Worm (Caenorhabditis elegans) whole organism, L4 larva: Measurements from ENCODE around the gene E02H4.2.
A peak's percentile ranks its signal among the peaks of the same experiment; 100 is the strongest.

ENCODE experiments used
- R02D3.7 ChIP-seq: fragments of 150-350 bp; sonication (generic microtip); optimal IDR thresholded peaks from 3 replicates; lab custom pipeline; 2014; ENCODE audit warnings: missing biosample characterization, missing genetic modification characterization
- T20F7.1 ChIP-seq: fragments of 200-800 bp; sonication (Bioruptor generic); optimal IDR thresholded peaks from 2 replicates; lab custom pipeline; 2018; ENCODE audit warnings: mild to moderate bottlenecking, missing genetic modification characterization, missing compliant biosample characterization
- aha-1 ChIP-seq: fragments of 150-350 bp; peaks from one replicate; lab custom pipeline; 2014; ENCODE audit warnings: missing biosample characterization, missing genetic modification characterization
- arid-1 ChIP-seq: fragments of 200-800 bp; sonication (Bioruptor generic); conservative IDR thresholded peaks from 2 replicates; pipeline ENCODE4 v1.3.6; 2022; ENCODE audit warnings: missing genetic modification reagents, missing genetic modification characterization, missing compliant biosample characterization
- ceh-28 ChIP-seq: fragments of 150-350 bp; optimal IDR thresholded peaks from 2 replicates; lab custom pipeline; 2014; ENCODE audit warnings: missing biosample characterization, missing genetic modification reagents, missing genetic modification characterization
- ceh-82 ChIP-seq: sonication (generic microtip); optimal IDR thresholded peaks from 2 replicates; lab custom pipeline; 2017; ENCODE audit warnings: missing biosample characterization, missing genetic modification characterization
- ces-1 ChIP-seq: fragments of 150-350 bp; sonication (generic microtip); optimal IDR thresholded peaks from 4 replicates; lab custom pipeline; 2014; ENCODE audit warnings: missing biosample characterization, missing genetic modification reagents, missing genetic modification characterization
- cey-2 ChIP-seq: sonication (generic microtip); optimal IDR thresholded peaks from 3 replicates; lab custom pipeline; 2017; ENCODE audit warnings: missing genetic modification characterization, mild to moderate bottlenecking, missing compliant biosample characterization, antibody characterized with exemption, borderline replicate concordance; ENCODE audit not compliant: insufficient read depth
- daf-16 ChIP-seq, 3 experiments: sonication (generic microtip); optimal IDR thresholded peaks; 2 replicates each; lab custom pipeline; 2016 to 2017; ENCODE audit warnings: missing genetic modification characterization in 3 of 3, missing genetic modification reagents in 3 of 3, mild to moderate bottlenecking in 2 of 3, missing compliant biosample characterization in 2 of 3, missing biosample characterization in 1 of 3, moderate library complexity in 1 of 3
- dmd-6 ChIP-seq: fragments of 200-800 bp; sonication (Bioruptor generic); IDR thresholded peaks from 2 replicates; pipeline ENCODE4 v1.3.6; 2022; ENCODE audit warnings: missing genetic modification reagents, missing genetic modification characterization, missing compliant biosample characterization
- dpl-1 ChIP-seq: fragments of 150-350 bp; optimal IDR thresholded peaks from 2 replicates; lab custom pipeline; 2014; ENCODE audit warnings: missing biosample characterization, missing genetic modification reagents, missing genetic modification characterization
- duxl-1 ChIP-seq: sonication (generic microtip); optimal IDR thresholded peaks from 2 replicates; lab custom pipeline; 2016; ENCODE audit warnings: mild to moderate bottlenecking, missing genetic modification characterization, moderate library complexity, missing compliant biosample characterization; ENCODE audit not compliant: poor library complexity
- dve-1 ChIP-seq: sonication (generic microtip); optimal IDR thresholded peaks from 2 replicates; lab custom pipeline; 2017; ENCODE audit warnings: antibody characterized with exemption, mild to moderate bottlenecking, missing genetic modification characterization, missing compliant biosample characterization; ENCODE audit not compliant: insufficient read depth
- egl-43 ChIP-seq: fragments of 200-800 bp; sonication (Bioruptor generic); IDR thresholded peaks from 2 replicates; pipeline ENCODE4 v1.3.6; 2022; ENCODE audit warnings: missing genetic modification reagents, missing genetic modification characterization, missing compliant biosample characterization
- fkh-10 ChIP-seq: fragments of 150-350 bp; optimal IDR thresholded peaks from 2 replicates; lab custom pipeline; 2014; ENCODE audit warnings: missing biosample characterization, missing genetic modification reagents, missing genetic modification characterization
- gei-8 ChIP-seq: fragments of 200-800 bp; sonication (Bioruptor generic); optimal IDR thresholded peaks from 2 replicates; lab custom pipeline; 2018; ENCODE audit warnings: mild to moderate bottlenecking, missing genetic modification characterization, missing compliant biosample characterization
- hif-1 ChIP-seq, 2 experiments: sonication (generic microtip); optimal IDR thresholded peaks; 2 replicates each; lab custom pipeline; 2016 to 2017; ENCODE audit warnings: missing compliant biosample characterization in 2 of 2, missing genetic modification characterization in 2 of 2, missing genetic modification reagents in 2 of 2, missing genotype in 2 of 2, mild to moderate bottlenecking in 1 of 2
- hlh-11 ChIP-seq: fragments of 200-800 bp; sonication (Bioruptor generic); optimal IDR thresholded peaks from 2 replicates; lab custom pipeline; 2018; ENCODE audit warnings: mild to moderate bottlenecking, missing genetic modification characterization, missing compliant biosample characterization
- hlh-30 ChIP-seq: sonication (generic microtip); optimal IDR thresholded peaks from 2 replicates; lab custom pipeline; 2017; ENCODE audit warnings: antibody characterized with exemption, mild to moderate bottlenecking, missing genetic modification characterization, missing compliant biosample characterization; ENCODE audit not compliant: insufficient read depth
- hmg-1.1 ChIP-seq: fragments of 200-800 bp; sonication (Bioruptor generic); IDR thresholded peaks from 2 replicates; pipeline ENCODE4 v1.3.6; 2022; ENCODE audit warnings: missing genetic modification reagents, missing genetic modification characterization, missing compliant biosample characterization
- lin-13 ChIP-seq: fragments of 150-350 bp; optimal IDR thresholded peaks from 2 replicates; lab custom pipeline; 2014; ENCODE audit warnings: missing biosample characterization, missing genetic modification reagents, missing genetic modification characterization
- lin-15B ChIP-seq: fragments of 150-350 bp; sonication (generic microtip); optimal IDR thresholded peaks from 3 replicates; lab custom pipeline; 2014; ENCODE audit warnings: missing biosample characterization, missing genetic modification characterization
- lir-3 ChIP-seq: sonication (generic microtip); optimal IDR thresholded peaks from 2 replicates; lab custom pipeline; 2016; ENCODE audit warnings: mild to moderate bottlenecking, missing genetic modification characterization, missing compliant biosample characterization
- mdl-1 ChIP-seq, 2 experiments: fragments of 150-350 bp in 1 of 2; sonication (generic microtip) in 1 of 2; optimal IDR thresholded peaks; 2 replicates each; lab custom pipeline; 2014 to 2017; ENCODE audit warnings: missing biosample characterization in 2 of 2, missing genetic modification characterization in 2 of 2
- mep-1 ChIP-seq: fragments of 150-350 bp; sonication (generic microtip); optimal IDR thresholded peaks from 3 replicates; lab custom pipeline; 2014; ENCODE audit warnings: missing biosample characterization, missing genetic modification characterization
- mes-2 ChIP-seq: sonication (generic microtip); optimal IDR thresholded peaks from 2 replicates; lab custom pipeline; 2016; ENCODE audit warnings: missing genotype, mild to moderate bottlenecking, missing genetic modification characterization, missing compliant biosample characterization; ENCODE audit not compliant: poor library complexity, severe bottlenecking
- mxl-3 ChIP-seq: fragments of 200-800 bp; sonication (Bioruptor generic); optimal IDR thresholded peaks from 2 replicates; lab custom pipeline; 2018; ENCODE audit warnings: mild to moderate bottlenecking, missing genetic modification characterization, missing compliant biosample characterization
- nhr-102 ChIP-seq: sonication (generic microtip); optimal IDR thresholded peaks from 2 replicates; lab custom pipeline; 2016; ENCODE audit warnings: mild to moderate bottlenecking, missing genetic modification characterization, moderate library complexity, missing compliant biosample characterization
- nhr-25 ChIP-seq: sonication (generic microtip); optimal IDR thresholded peaks from 2 replicates; lab custom pipeline; 2017; ENCODE audit warnings: missing genetic modification characterization, mild to moderate bottlenecking, missing compliant biosample characterization, antibody characterized with exemption, moderate library complexity, borderline replicate concordance; ENCODE audit not compliant: insufficient read depth
- nhr-28 ChIP-seq: fragments of 150-350 bp; optimal IDR thresholded peaks from 2 replicates; lab custom pipeline; 2014; ENCODE audit warnings: missing biosample characterization, missing genetic modification characterization
- nhr-41 ChIP-seq: fragments of 200-800 bp; sonication (Bioruptor generic); IDR thresholded peaks from 2 replicates; pipeline ENCODE4 v1.3.6; 2022; ENCODE audit warnings: missing genetic modification reagents, missing genetic modification characterization, missing compliant biosample characterization
- nhr-6 ChIP-seq: fragments of 150-350 bp; optimal IDR thresholded peaks from 2 replicates; lab custom pipeline; 2014; ENCODE audit warnings: missing biosample characterization, missing genetic modification characterization
- nhr-77 ChIP-seq: fragments of 150-350 bp; optimal IDR thresholded peaks from 2 replicates; lab custom pipeline; 2014; ENCODE audit warnings: missing biosample characterization, missing genetic modification characterization
- pha-4 ChIP-seq, 2 experiments: fragments of 150-350 bp in 1 of 2; fragments of 200-800 bp in 1 of 2; sonication (Bioruptor generic) in 1 of 2; IDR thresholded peaks in 1 of 2; optimal IDR thresholded peaks in 1 of 2; 2 replicates each; pipeline versions ENCODE4 v1.3.6 to Lab custom; 2014 to 2022; ENCODE audit warnings: missing genetic modification characterization in 2 of 2, missing genetic modification reagents in 2 of 2, missing biosample characterization in 1 of 2, missing compliant biosample characterization in 1 of 2
- php-3 ChIP-seq: fragments of 200-800 bp; sonication (Bioruptor generic); IDR thresholded peaks from 2 replicates; pipeline ENCODE4 v1.3.6; 2022; ENCODE audit warnings: missing genetic modification reagents, missing genetic modification characterization, missing compliant biosample characterization
- rbr-2 ChIP-seq: sonication (generic microtip); optimal IDR thresholded peaks from 2 replicates; lab custom pipeline; 2016; ENCODE audit warnings: missing genotype, missing genetic modification characterization, missing compliant biosample characterization
- set-16 ChIP-seq: fragments of 200-800 bp; sonication (Bioruptor generic); IDR thresholded peaks from 2 replicates; pipeline ENCODE4 v1.3.6; 2022; ENCODE audit warnings: missing genetic modification reagents, missing genetic modification characterization, missing compliant biosample characterization
- unc-62 ChIP-seq, 3 experiments: fragments of 150-350 bp in 1 of 3; sonication (generic microtip); optimal IDR thresholded peaks in 2 of 3; peaks in 1 of 3; 1 replicate in 1 of 3; 2 replicates in 2 of 3; lab custom pipeline; 2014 to 2017; ENCODE audit warnings: missing biosample characterization in 3 of 3, missing genetic modification characterization in 3 of 3, missing genetic modification reagents in 3 of 3, missing genotype in 1 of 3

Gene E02H4.2

ce11 chrX:14243345-14243961, 38.0 kb downstream of the E02H4.2 start, which contains the start of gene K04C1.3:
Gene K04C1.3, minus strand, starts transcription at chrX:14243395.
- TF ChIP-seq daf-16 (GFP tag; optimal IDR thresholded peaks at IDR 0.05; lab: Kevin White, UChicago) (no peak), daf-16 (tag; optimal IDR thresholded peaks at IDR 0.05; lab: Kevin White, UChicago) (peak; percentile 23), unc-62 (GFP tag; optimal IDR thresholded peaks at IDR 0.05 in 1 of 2; lab: Kevin White, UChicago) (no peak), unc-62 (tag; optimal IDR thresholded peaks at IDR 0.05; lab: Kevin White, UChicago) (no peak), lin-15B (tag; lab: Kevin White, UChicago) (no peak), T20F7.1 (GFP tag; lab: Kevin White, UChicago) (no peak), lin-13 (GFP tag; lab: Kevin White, UChicago) (no peak), hif-1 (tag; optimal IDR thresholded peaks at IDR 0.05; lab: Kevin White, UChicago) (peak in 1 of 2 experiments; percentile 83), aha-1 (no peak), nhr-102 (tag; lab: Kevin White, UChicago) (no peak), duxl-1 (tag; lab: Kevin White, UChicago) (no peak), dve-1 (tag; lab: Kevin White, UChicago) (no peak), hlh-11 (no peak), pha-4 (GFP tag; IDR thresholded peaks at IDR 0.05; lab: Robert Waterston, UW) (no peak), pha-4 (tag; optimal IDR thresholded peaks at IDR 0.05; lab: Kevin White, UChicago) (no peak), php-3 (no peak)

- TF ChIP-seq fkh-10 (no peak), aha-1 (peak; percentile 92), set-16 (GFP tag; lab: Robert Waterston, UW) (no peak)
These were observed 39.9 kb downstream of the E02H4.2 start for ce11 chrX:14241531-14241930.

DNA sequence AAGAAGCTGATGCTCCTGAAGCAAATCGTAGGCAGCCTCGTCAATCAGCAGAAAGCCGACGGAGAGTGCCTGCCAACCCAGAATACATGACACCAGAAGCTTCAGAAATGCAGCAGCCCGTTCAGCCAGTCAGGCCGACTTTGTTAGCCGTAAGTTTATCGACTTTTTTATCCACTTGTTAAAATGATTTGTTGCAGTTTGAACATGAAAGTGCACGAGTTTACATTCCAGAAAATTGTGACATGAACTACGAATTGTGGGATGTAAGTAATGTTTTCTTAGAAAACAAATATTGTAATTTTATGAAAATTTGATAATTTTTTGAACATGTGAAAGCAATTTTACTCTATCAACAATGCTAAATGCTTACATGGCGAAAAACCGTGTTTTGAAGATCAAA, 41.2 kb downstream of the E02H4.2 start:
- TF ChIP-seq mep-1 (tag; lab: Kevin White, UChicago) (no peak), unc-62 (GFP tag; optimal IDR thresholded peaks at IDR 0.05 in 1 of 2; lab: Kevin White, UChicago) (peak in 1 of 2 experiments; percentile 93), unc-62 (tag; optimal IDR thresholded peaks at IDR 0.05; lab: Kevin White, UChicago) (no peak), dve-1 (tag; lab: Kevin White, UChicago) (no peak), cey-2 (tag; lab: Kevin White, UChicago) (no peak), egl-43 (GFP tag; lab: Robert Waterston, UW) (no peak), arid-1 (GFP tag; lab: Robert Waterston, UW) (no peak)
- TF ChIP-seq, all 104 proteins: peak for 1

DNA sequence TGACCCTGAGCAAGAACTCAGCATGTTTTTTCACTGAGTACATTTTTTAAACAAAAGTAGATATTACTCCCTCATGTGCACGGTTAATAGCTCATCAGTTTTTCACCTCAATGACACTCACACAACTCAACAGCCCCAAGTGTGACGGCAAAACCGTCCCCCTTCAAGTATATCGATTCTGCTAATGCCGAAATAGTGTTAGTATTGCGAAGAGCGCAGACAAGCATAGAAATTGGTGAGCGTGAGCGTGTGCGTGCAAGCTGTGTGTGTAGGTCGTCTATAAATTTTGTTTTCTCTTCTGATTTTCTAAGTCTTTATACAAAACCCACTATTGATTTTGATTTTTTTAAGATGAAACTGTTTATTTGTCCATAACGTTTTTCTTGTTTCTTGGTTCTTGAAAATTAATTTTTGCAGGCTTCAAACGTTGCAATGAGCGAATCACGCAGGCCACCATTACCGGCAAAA, 43.1 kb downstream of the E02H4.2 start, which contains the start of gene K04C1.2:
Gene K04C1.2, plus strand, starts transcription at position 418 of the 468 bp plus-strand sequence.
- TF ChIP-seq ceh-82 (tag; lab: Kevin White, UChicago) (no peak), rbr-2 (tag; lab: Kevin White, UChicago) (peak; percentile 53), hlh-30 (tag; lab: Kevin White, UChicago) (peak; percentile 65), dve-1 (tag; lab: Kevin White, UChicago) (peak; percentile 85), lin-13 (GFP tag; lab: Kevin White, UChicago) (peak; percentile 40), hmg-1.1 (GFP tag; lab: Robert Waterston, UW) (peak; percentile 37; the same call in 1 of the 2 replicates), mxl-3 (GFP tag; lab: Kevin White, UChicago) (no peak), dmd-6 (peak; percentile 27; the same call in 1 of the 2 replicates), hlh-11 (peak; percentile 72), nhr-6 (peak; percentile 32), nhr-25 (no peak), hif-1 (tag; optimal IDR thresholded peaks at IDR 0.05; lab: Kevin White, UChicago) (peak in 1 of 2 experiments; percentile 30), mdl-1 (tag; optimal IDR thresholded peaks at IDR 0.05; lab: Kevin White, UChicago) (peak in 1 of 2 experiments; percentile 47), ces-1 (GFP tag; lab: Kevin White, UChicago) (no peak), mes-2 (tag; lab: Kevin White, UChicago) (peak; percentile 58), aha-1 (peak; percentile 96), daf-16 (GFP tag; optimal IDR thresholded peaks at IDR 0.05; lab: Kevin White, UChicago) (no peak), daf-16 (tag; optimal IDR thresholded peaks at IDR 0.05; lab: Kevin White, UChicago) (peak; percentile 43), R02D3.7 (tag; lab: Kevin White, UChicago) (no peak), nhr-77 (tag; lab: Kevin White, UChicago) (peak; percentile 34), mep-1 (tag; lab: Kevin White, UChicago) (peak; percentile 70), gei-8 (GFP tag; lab: Kevin White, UChicago) (no peak), dpl-1 (GFP tag; lab: Kevin White, UChicago) (peak; percentile 11), ceh-28 (tag; lab: Kevin White, UChicago) (peak; percentile 26), nhr-41 (GFP tag; lab: Robert Waterston, UW) (no peak), lir-3 (tag; lab: Kevin White, UChicago) (no peak), nhr-28 (tag; lab: Kevin White, UChicago) (peak; percentile 42)
